Worm (Caenorhabditis elegans) whole organism, late embryonic: Measurements from ENCODE around the gene K09D9.14.

Experiments
- F13H6.1 ChIP-seq: sonication (generic microtip); optimal IDR thresholded peaks from 2 replicates; lab custom pipeline; 2016; ENCODE audit warnings: missing genetic modification characterization, missing compliant biosample characterization
- K02D7.2 ChIP-seq: sonication (generic microtip); optimal IDR thresholded peaks from 2 replicates; lab custom pipeline; 2017; ENCODE audit warnings: mild to moderate bottlenecking, missing genetic modification characterization, missing compliant biosample characterization
- K09A11.1 ChIP-seq: sonication (generic microtip); optimal IDR thresholded peaks from 2 replicates; lab custom pipeline; 2017; ENCODE audit warnings: antibody characterized with exemption, mild to moderate bottlenecking, missing genetic modification characterization, missing compliant biosample characterization; ENCODE audit not compliant: insufficient read depth
- T23F11.4 ChIP-seq: fragments of 200-800 bp; sonication (Bioruptor generic); optimal IDR thresholded peaks from 2 replicates; lab custom pipeline; 2018; ENCODE audit warnings: mild to moderate bottlenecking, missing genetic modification characterization, missing compliant biosample characterization
- Y22D7AL.16 ChIP-seq: sonication (generic microtip); optimal IDR thresholded peaks from 2 replicates; lab custom pipeline; 2016; ENCODE audit warnings: missing genetic modification characterization, missing compliant biosample characterization
- ahr-1 ChIP-seq: sonication (generic microtip); optimal IDR thresholded peaks from 2 replicates; lab custom pipeline; 2016; ENCODE audit warnings: missing genetic modification characterization, missing compliant biosample characterization
- ama-1 ChIP-seq: fragments of 150-350 bp; optimal IDR thresholded peaks from 2 replicates; lab custom pipeline; 2014
- ceh-14 ChIP-seq: sonication (generic microtip); optimal IDR thresholded peaks from 2 replicates; lab custom pipeline; 2016; ENCODE audit warnings: missing genotype, missing genetic modification characterization, missing compliant biosample characterization
- ceh-18 ChIP-seq: sonication (generic microtip); optimal IDR thresholded peaks from 2 replicates; lab custom pipeline; 2016; ENCODE audit warnings: missing genetic modification characterization, missing compliant biosample characterization
- ceh-22 ChIP-seq: sonication (generic microtip); optimal IDR thresholded peaks from 2 replicates; lab custom pipeline; 2017; ENCODE audit warnings: missing biosample characterization, missing genetic modification characterization
- ceh-30 ChIP-seq: fragments of 150-350 bp; optimal IDR thresholded peaks from 2 replicates; lab custom pipeline; 2014; ENCODE audit warnings: missing biosample characterization, missing genetic modification characterization
- ceh-31 ChIP-seq: sonication (generic microtip); optimal IDR thresholded peaks from 2 replicates; lab custom pipeline; 2016; ENCODE audit warnings: missing genetic modification characterization, missing compliant biosample characterization
- ceh-45 ChIP-seq: fragments of 200-800 bp; sonication (Bioruptor generic); IDR thresholded peaks from 2 replicates; pipeline ENCODE4 v1.3.6; 2022; ENCODE audit warnings: missing genetic modification reagents, missing genetic modification characterization, missing compliant biosample characterization
- ceh-48 ChIP-seq: sonication (generic microtip); optimal IDR thresholded peaks from 2 replicates; lab custom pipeline; 2016; ENCODE audit warnings: missing genetic modification characterization, inconsistent platforms, missing compliant biosample characterization
- ceh-6 ChIP-seq: fragments of 200-800 bp; sonication (Bioruptor generic); optimal IDR thresholded peaks from 2 replicates; lab custom pipeline; 2018; ENCODE audit warnings: mild to moderate bottlenecking, missing genetic modification characterization, missing compliant biosample characterization
- che-1 ChIP-seq: sonication (generic microtip); optimal IDR thresholded peaks from 2 replicates; lab custom pipeline; 2016; ENCODE audit warnings: mild to moderate bottlenecking, missing genetic modification characterization, missing compliant biosample characterization
- dmd-4 ChIP-seq: sonication (generic microtip); optimal IDR thresholded peaks from 2 replicates; lab custom pipeline; 2016; ENCODE audit warnings: borderline replicate concordance, missing genetic modification characterization, missing compliant biosample characterization
- dve-1 ChIP-seq: sonication (generic microtip); optimal IDR thresholded peaks from 2 replicates; lab custom pipeline; 2017; ENCODE audit warnings: antibody characterized with exemption, mild to moderate bottlenecking, missing genetic modification characterization, missing compliant biosample characterization
- elt-4 ChIP-seq: sonication (generic microtip); optimal IDR thresholded peaks from 2 replicates; lab custom pipeline; 2016; ENCODE audit warnings: missing genetic modification characterization, missing compliant biosample characterization
- fax-1 ChIP-seq: sonication (generic microtip); optimal IDR thresholded peaks from 2 replicates; lab custom pipeline; 2016; ENCODE audit warnings: missing genotype, missing genetic modification characterization, missing compliant biosample characterization
- fkh-6 ChIP-seq: sonication (generic microtip); optimal IDR thresholded peaks from 2 replicates; lab custom pipeline; 2016; ENCODE audit warnings: missing genetic modification characterization, missing compliant biosample characterization
- gmeb-2 ChIP-seq: sonication (generic microtip); optimal IDR thresholded peaks from 2 replicates; lab custom pipeline; 2016; ENCODE audit warnings: missing genetic modification characterization, inconsistent platforms, missing compliant biosample characterization
- hlh-30 ChIP-seq: sonication (generic microtip); optimal IDR thresholded peaks from 2 replicates; lab custom pipeline; 2017; ENCODE audit warnings: antibody characterized with exemption, missing genetic modification characterization, missing compliant biosample characterization; ENCODE audit not compliant: insufficient read depth
- madf-2 ChIP-seq: sonication (generic microtip); optimal IDR thresholded peaks from 2 replicates; lab custom pipeline; 2017; ENCODE audit warnings: missing genetic modification characterization, missing compliant biosample characterization
- mec-3 ChIP-seq: sonication (generic microtip); optimal IDR thresholded peaks from 2 replicates; lab custom pipeline; 2016; ENCODE audit warnings: borderline replicate concordance, missing genetic modification characterization, missing compliant biosample characterization
- nhr-11 ChIP-seq: fragments of 150-350 bp; optimal IDR thresholded peaks from 2 replicates; lab custom pipeline; 2014; ENCODE audit warnings: missing biosample characterization, missing genetic modification characterization
- nhr-232 ChIP-seq: sonication (generic microtip); optimal IDR thresholded peaks from 2 replicates; lab custom pipeline; 2016; ENCODE audit warnings: missing genetic modification characterization, missing compliant biosample characterization
- npax-4 ChIP-seq: sonication (generic microtip); optimal IDR thresholded peaks from 2 replicates; lab custom pipeline; 2016; ENCODE audit warnings: missing genetic modification characterization, missing compliant biosample characterization
- odd-2 ChIP-seq: sonication (generic microtip); optimal IDR thresholded peaks from 2 replicates; lab custom pipeline; 2017; ENCODE audit warnings: antibody characterized with exemption, mild to moderate bottlenecking, missing genetic modification characterization, missing compliant biosample characterization
- pat-9 ChIP-seq: fragments of 200-800 bp; sonication (Bioruptor generic); optimal IDR thresholded peaks from 2 replicates; lab custom pipeline; 2018; ENCODE audit warnings: mild to moderate bottlenecking, missing genetic modification characterization, moderate library complexity, missing compliant biosample characterization
- pha-2 ChIP-seq: sonication (generic microtip); optimal IDR thresholded peaks from 2 replicates; lab custom pipeline; 2017; ENCODE audit warnings: mild to moderate bottlenecking, missing genetic modification characterization, missing compliant biosample characterization
- pha-4 ChIP-seq: fragments of 150-350 bp; optimal IDR thresholded peaks from 2 replicates; lab custom pipeline; 2018; ENCODE audit warnings: missing biosample characterization, missing genetic modification reagents, missing genetic modification characterization
- pqm-1 ChIP-seq: sonication (generic microtip); optimal IDR thresholded peaks from 2 replicates; lab custom pipeline; 2016; ENCODE audit warnings: missing genetic modification characterization, missing compliant biosample characterization
- tbx-2 ChIP-seq: sonication (generic microtip); optimal IDR thresholded peaks from 2 replicates; lab custom pipeline; 2016; ENCODE audit warnings: missing genetic modification characterization, missing compliant biosample characterization
- tbx-7 ChIP-seq: sonication (generic microtip); optimal IDR thresholded peaks from 2 replicates; lab custom pipeline; 2016; ENCODE audit warnings: missing genotype, missing genetic modification characterization, missing compliant biosample characterization
- unc-86 ChIP-seq: sonication (generic microtip); optimal IDR thresholded peaks from 2 replicates; lab custom pipeline; 2016; ENCODE audit warnings: missing genetic modification characterization, missing compliant biosample characterization
- zip-5 ChIP-seq: sonication (generic microtip); optimal IDR thresholded peaks from 2 replicates; lab custom pipeline; 2016; ENCODE audit warnings: missing genetic modification characterization, missing compliant biosample characterization
- ztf-16 ChIP-seq: sonication (generic microtip); optimal IDR thresholded peaks from 2 replicates; lab custom pipeline; 2017; ENCODE audit warnings: missing genetic modification characterization, missing compliant biosample characterization

The K09D9.14 gene

DNA sequence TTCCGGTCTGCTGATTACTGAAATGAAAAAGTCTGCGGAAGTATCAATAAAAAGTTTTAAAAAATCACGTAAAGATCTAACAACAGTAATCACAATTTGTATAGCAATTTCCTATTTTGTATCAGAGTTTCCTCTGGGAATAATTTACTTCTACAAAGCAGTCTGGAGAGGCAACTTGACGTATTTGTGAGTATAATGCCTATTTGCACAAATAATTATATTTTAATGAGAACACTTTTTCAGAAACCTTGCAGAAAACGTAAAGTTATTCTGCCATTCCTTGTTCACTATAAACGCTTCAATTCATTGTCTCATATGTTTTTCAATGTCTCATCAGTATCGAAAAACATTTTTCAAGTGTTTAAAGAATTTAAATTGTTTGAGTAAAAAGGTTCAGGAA is 3.1 kb downstream of the K09D9.14 start:
- TF ChIP-seq mec-3 (tag; lab: Kevin White, UChicago) (no peak), odd-2 (tag; lab: Kevin White, UChicago) (no peak), ama-1 (lab: Kevin White, UChicago) (no peak), T23F11.4 (GFP tag; lab: Kevin White, UChicago) (no peak), fkh-6 (no peak), madf-2 (no peak), K09A11.1 (no peak)

DNA sequence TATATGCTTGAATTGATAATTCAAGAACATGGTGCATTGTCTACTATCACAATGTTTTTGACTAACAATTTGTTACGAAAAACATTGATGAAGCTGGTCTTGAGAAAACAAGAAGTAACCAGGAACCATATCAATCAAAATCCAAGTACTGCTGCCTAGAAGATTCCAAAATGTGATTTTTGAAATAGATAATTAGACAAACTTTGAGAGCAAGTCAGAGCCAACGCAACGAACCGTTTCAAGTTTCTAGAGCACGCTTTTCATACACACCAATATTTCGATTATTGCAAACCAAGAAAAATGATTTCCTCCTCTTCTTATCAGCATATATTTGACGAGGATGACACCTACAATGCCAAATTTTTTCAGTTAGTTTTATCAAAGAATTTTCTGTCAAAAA is 4.9 kb downstream of the K09D9.14 start, which contains the start of gene srw-89:
Gene srw-89 (plus strand): TSS at position 301 of the 400 bp plus-strand sequence.
- TF ChIP-seq zip-5 (tag; lab: Kevin White, UChicago) (no peak), ceh-14 (tag; lab: Kevin White, UChicago) (no peak), pat-9 (no peak), gmeb-2 (no peak)
- TF ChIP-seq, all 69 proteins: peak for 0

DNA sequence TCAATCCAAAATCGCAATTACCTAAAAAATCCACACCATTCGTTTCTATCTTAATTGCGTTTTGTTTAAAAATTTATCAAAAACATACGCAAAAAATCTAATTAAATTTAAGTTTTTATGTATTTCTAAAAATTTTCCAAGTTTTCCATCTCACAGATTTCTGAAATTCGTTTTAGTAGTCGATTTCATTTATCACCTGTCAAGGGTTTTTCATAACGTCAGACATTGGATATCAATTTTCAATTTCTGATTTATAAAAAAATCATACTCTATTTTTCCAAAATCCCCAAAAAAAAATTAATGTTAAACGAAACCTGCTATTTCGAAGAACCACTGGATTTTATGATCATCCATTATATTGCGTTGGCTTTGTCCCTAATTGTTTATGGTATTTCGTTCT is 11.5 kb downstream of the K09D9.14 start, which contains the start of gene srh-4:
Gene srh-4 (plus strand): TSS at position 301 of the 400 bp plus-strand sequence.
- TF ChIP-seq ztf-16 (tag; lab: Kevin White, UChicago) (no peak), K09A11.1 (no peak), Y22D7AL.16 (no peak), unc-86 (tag; lab: Kevin White, UChicago) (no peak), che-1 (tag; lab: Kevin White, UChicago) (no peak), gmeb-2 (no peak), tbx-7 (no peak), nhr-11 (tag; lab: Kevin White, UChicago) (no peak), ceh-22 (tag; lab: Kevin White, UChicago) (no peak), tbx-2 (tag; lab: Kevin White, UChicago) (no peak), ceh-6 (no peak), hlh-30 (tag; lab: Kevin White, UChicago) (no peak), K02D7.2 (tag; lab: Kevin White, UChicago) (no peak), ceh-31 (no peak), fax-1 (tag; lab: Kevin White, UChicago) (no peak), dve-1 (tag; lab: Kevin White, UChicago) (no peak), nhr-232 (tag; lab: Kevin White, UChicago) (no peak), pqm-1 (tag; lab: Kevin White, UChicago) (no peak), pha-4 (tag; lab: Kevin White, UChicago) (no peak), ceh-45 (GFP tag; lab: Robert Waterston, UW) (no peak)

DNA sequence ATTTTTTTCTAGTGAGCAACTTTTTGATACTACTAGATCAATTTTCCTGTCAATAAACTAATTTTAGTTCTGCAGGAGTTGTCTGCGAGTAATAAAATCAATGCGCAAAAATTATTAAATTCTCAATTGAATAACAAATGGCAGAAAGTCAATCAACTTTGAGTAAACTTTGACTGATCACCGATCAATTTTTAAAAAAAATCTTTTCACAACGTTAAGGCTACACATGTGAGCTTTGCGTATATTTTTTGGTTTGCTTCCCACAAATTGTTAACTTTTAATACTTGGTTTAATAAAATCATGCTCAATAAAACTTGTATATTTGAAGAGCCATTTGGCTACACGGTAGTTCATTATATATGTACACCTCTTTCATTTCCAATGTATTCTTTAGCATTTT is 13.7 kb downstream of the K09D9.14 start, which contains the start of gene srh-7:
Gene srh-7 (plus strand): TSS at position 301 of the 400 bp plus-strand sequence.
- no peak for TF ChIP-seq hlh-30 (tag; lab: Kevin White, UChicago)

DNA sequence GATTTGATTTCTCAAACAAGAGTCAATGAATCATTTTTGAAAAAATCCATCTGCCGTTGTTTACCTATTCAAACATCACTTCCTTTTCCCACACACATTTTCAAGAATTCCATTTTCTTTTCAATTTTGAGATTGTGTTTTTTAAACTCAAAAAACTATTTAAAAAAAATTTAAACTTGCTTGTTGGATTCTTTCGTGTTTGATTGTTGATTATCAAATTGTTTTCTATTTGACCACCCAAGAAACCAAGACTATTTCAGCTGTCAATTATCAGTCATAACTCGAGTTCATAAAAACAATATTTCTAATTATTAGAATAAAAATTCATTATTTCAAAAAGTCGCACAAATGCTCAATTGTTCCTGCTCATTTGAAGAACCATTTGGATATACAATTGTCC is 16.5 kb downstream of the K09D9.14 start, which contains the start of gene srh-8:
Gene srh-8 (plus strand): TSS at position 301 of the 400 bp plus-strand sequence.
- TF ChIP-seq ceh-48 (no peak), madf-2 (no peak), nhr-232 (tag; lab: Kevin White, UChicago) (no peak), ceh-14 (tag; lab: Kevin White, UChicago) (no peak), ceh-45 (GFP tag; lab: Robert Waterston, UW) (no peak), mec-3 (tag; lab: Kevin White, UChicago) (no peak), ceh-18 (tag; lab: Kevin White, UChicago) (no peak), hlh-30 (tag; lab: Kevin White, UChicago) (no peak), ceh-30 (tag; lab: Kevin White, UChicago) (no peak), pha-2 (no peak), F13H6.1 (no peak), ahr-1 (tag; lab: Kevin White, UChicago) (no peak), elt-4 (tag; lab: Kevin White, UChicago) (no peak), npax-4 (tag; lab: Kevin White, UChicago) (no peak), dmd-4 (tag; lab: Kevin White, UChicago) (no peak)
